Fruit fly (Drosophila melanogaster) whole organism, embryonic: ENCODE results near the gene CG34310.
A peak's percentile ranks its signal among the peaks of the same experiment; 100 is the strongest.

Source experiments
- B-H1 ChIP-seq: fragments of 200-800 bp; sonication (Bioruptor generic); IDR thresholded peaks from 3 replicates; pipeline ENCODE4 v1.3.6; 2022; ENCODE audit warnings: missing biosample characterization, missing genetic modification characterization
- CG12155 ChIP-seq: fragments of 200-800 bp; sonication (Bioruptor generic); optimal IDR thresholded peaks from 3 replicates; lab custom pipeline; 2016; ENCODE audit warnings: missing biosample characterization, missing genetic modification characterization
- CG13424 ChIP-seq: fragments of 200-800 bp; sonication (Bioruptor generic); optimal IDR thresholded peaks from 2 replicates; lab custom pipeline; 2019; ENCODE audit warnings: missing biosample characterization, mild to moderate bottlenecking, missing genetic modification characterization, moderate library complexity
- CG15696 ChIP-seq: fragments of 200-800 bp; sonication (Bioruptor generic); optimal IDR thresholded peaks from 2 replicates; lab custom pipeline; 2019; ENCODE audit warnings: missing biosample characterization, mild to moderate bottlenecking, missing genetic modification characterization, moderate library complexity
- CG1832 ChIP-seq: fragments of 200-800 bp; sonication (Bioruptor generic); optimal IDR thresholded peaks from 2 replicates; lab custom pipeline; 2017; ENCODE audit warnings: missing biosample characterization, mild to moderate bottlenecking, missing genetic modification characterization, inconsistent platforms
- CG2678 ChIP-seq: fragments of 200-800 bp; sonication (Bioruptor generic); optimal IDR thresholded peaks from 3 replicates; lab custom pipeline; 2019; ENCODE audit warnings: missing biosample characterization, mild to moderate bottlenecking, missing genetic modification characterization, moderate library complexity
- CG2712 ChIP-seq: fragments of 200-800 bp; optimal IDR thresholded peaks from 3 replicates; lab custom pipeline; 2019; ENCODE audit warnings: missing biosample characterization, mild to moderate bottlenecking, missing genetic modification characterization, moderate library complexity
- CG31441 ChIP-seq: fragments of 200-800 bp; sonication (Bioruptor generic); IDR thresholded peaks from 2 replicates; pipeline ENCODE4 v1.3.6; 2022; ENCODE audit warnings: missing biosample characterization, missing genetic modification characterization
- CG3163 ChIP-seq: fragments of 200-800 bp; sonication (Bioruptor generic); optimal IDR thresholded peaks from 3 replicates; lab custom pipeline; 2016; ENCODE audit warnings: missing biosample characterization, missing genetic modification characterization
- CG3281 ChIP-seq: fragments of 200-800 bp; sonication (Bioruptor generic); optimal IDR thresholded peaks from 3 replicates; lab custom pipeline; 2017; ENCODE audit warnings: missing biosample characterization, mild to moderate bottlenecking, missing genetic modification characterization
- CG34422 ChIP-seq: fragments of 200-800 bp; sonication (Bioruptor generic); IDR thresholded peaks from 3 replicates; pipeline ENCODE4 v1.3.6; 2022; ENCODE audit warnings: missing biosample characterization, missing genetic modification characterization
- CG42726 ChIP-seq: fragments of 200-800 bp; sonication (Bioruptor generic); IDR thresholded peaks from 2 replicates; pipeline ENCODE4 v1.3.6; 2022; ENCODE audit warnings: missing biosample characterization, missing genetic modification characterization; ENCODE audit not compliant: partially characterized antibody
- CG4282 ChIP-seq: fragments of 200-800 bp; sonication (Bioruptor generic); optimal IDR thresholded peaks from 2 replicates; lab custom pipeline; 2016; ENCODE audit warnings: missing biosample characterization, missing genetic modification characterization
- CG6683 ChIP-seq: fragments of 200-800 bp; sonication (Bioruptor generic); optimal IDR thresholded peaks from 2 replicates; lab custom pipeline; 2017; ENCODE audit warnings: missing biosample characterization, mild to moderate bottlenecking, missing genetic modification characterization, missing genetic modification reagents
- CG6765 ChIP-seq: fragments of 200-800 bp; sonication (Bioruptor generic); optimal IDR thresholded peaks from 3 replicates; lab custom pipeline; 2017; ENCODE audit warnings: missing biosample characterization, mild to moderate bottlenecking, missing genetic modification characterization
- CG7745 ChIP-seq: fragments of 200-800 bp; sonication (Bioruptor generic); optimal IDR thresholded peaks from 2 replicates; lab custom pipeline; 2018; ENCODE audit warnings: missing biosample characterization, mild to moderate bottlenecking, missing genetic modification characterization, moderate library complexity
- CG9609 ChIP-seq: fragments of 200-800 bp; sonication (Bioruptor generic); optimal IDR thresholded peaks from 3 replicates; lab custom pipeline; 2016; ENCODE audit warnings: missing biosample characterization, missing genetic modification characterization
- CG9727 ChIP-seq: fragments of 200-800 bp; sonication (Bioruptor generic); optimal IDR thresholded peaks from 3 replicates; lab custom pipeline; 2017; ENCODE audit warnings: missing biosample characterization, mild to moderate bottlenecking, missing genetic modification characterization
- CG9797 ChIP-seq: fragments of 200-800 bp; sonication (Bioruptor generic); optimal IDR thresholded peaks from 3 replicates; lab custom pipeline; 2018; ENCODE audit warnings: missing biosample characterization, mild to moderate bottlenecking, missing genetic modification characterization
- CG9817 ChIP-seq: fragments of 200-800 bp; sonication (Bioruptor generic); optimal IDR thresholded peaks from 2 replicates; lab custom pipeline; 2018; ENCODE audit warnings: missing biosample characterization, mild to moderate bottlenecking, missing genetic modification characterization, moderate library complexity
- CG9932 ChIP-seq: fragments of 200-800 bp; sonication (Bioruptor generic); IDR thresholded peaks from 2 replicates; pipeline ENCODE4 v1.3.6; 2022; ENCODE audit warnings: missing biosample characterization, missing genetic modification characterization
- CrebB ChIP-seq: fragments of 200-800 bp; sonication (Bioruptor generic); optimal IDR thresholded peaks from 3 replicates; lab custom pipeline; 2018; ENCODE audit warnings: missing biosample characterization, mild to moderate bottlenecking, missing genetic modification characterization
- Dfd ChIP-seq, 2 experiments: fragments of >200 bp; optimal IDR thresholded peaks; 2 replicates each; lab custom pipeline; 2017; ENCODE audit warnings: missing biosample characterization in 2 of 2, missing genetic modification characterization in 2 of 2
- Dp ChIP-seq: fragments of 200-800 bp; sonication (Bioruptor generic); optimal IDR thresholded peaks from 2 replicates; lab custom pipeline; 2018; ENCODE audit warnings: missing biosample characterization, mild to moderate bottlenecking, missing genetic modification characterization, moderate library complexity
- Hmr ChIP-seq: fragments of 200-800 bp; sonication (Bioruptor generic); optimal IDR thresholded peaks from 3 replicates; lab custom pipeline; 2017; ENCODE audit warnings: mild to moderate bottlenecking, missing biosample characterization, missing genetic modification reagents, missing genetic modification characterization
- Hmx ChIP-seq: fragments of 200-800 bp; sonication (Bioruptor generic); optimal IDR thresholded peaks from 2 replicates; lab custom pipeline; 2016; ENCODE audit warnings: missing biosample characterization, missing genetic modification characterization
- NFAT ChIP-seq: fragments of 200-800 bp; sonication (Bioruptor generic); IDR thresholded peaks from 2 replicates; pipeline ENCODE4 v1.3.6; 2022; ENCODE audit warnings: missing biosample characterization, missing genetic modification characterization
- Nf-YA ChIP-seq: fragments of 200-800 bp; sonication (Bioruptor generic); IDR thresholded peaks from 2 replicates; pipeline ENCODE4 v1.3.6; 2022; ENCODE audit warnings: missing biosample characterization, missing genetic modification characterization
- Scr ChIP-seq: fragments of 200-800 bp; sonication (Bioruptor generic); IDR thresholded peaks from 2 replicates; pipeline ENCODE4 v1.3.6; 2022; ENCODE audit warnings: missing biosample characterization, missing genetic modification characterization; ENCODE audit not compliant: partially characterized antibody
- Ssrp ChIP-seq: fragments of 200-800 bp; sonication (Bioruptor generic); optimal IDR thresholded peaks from 2 replicates; lab custom pipeline; 2018; ENCODE audit warnings: missing biosample characterization, mild to moderate bottlenecking, missing genetic modification characterization, moderate library complexity
- ac ChIP-seq: fragments of 200-800 bp; sonication (Bioruptor generic); optimal IDR thresholded peaks from 3 replicates; lab custom pipeline; 2017; ENCODE audit warnings: missing biosample characterization, mild to moderate bottlenecking, missing genetic modification characterization
- az2 ChIP-seq: fragments of 200-800 bp; sonication (Bioruptor generic); optimal IDR thresholded peaks from 3 replicates; lab custom pipeline; 2016; ENCODE audit warnings: missing biosample characterization, missing genetic modification characterization
- cas ChIP-seq: fragments of 200-800 bp; sonication (Bioruptor generic); IDR thresholded peaks from 2 replicates; pipeline ENCODE4 v1.3.6; 2022; ENCODE audit warnings: missing biosample characterization, missing genetic modification characterization
- da ChIP-seq: fragments of 200-800 bp; sonication (Bioruptor generic); optimal IDR thresholded peaks from 2 replicates; lab custom pipeline; 2016; ENCODE audit warnings: missing biosample characterization, missing genetic modification characterization
- ems ChIP-seq: fragments of 200-800 bp; sonication (Bioruptor generic); optimal IDR thresholded peaks from 3 replicates; lab custom pipeline; 2016; ENCODE audit warnings: missing biosample characterization, missing genetic modification characterization
- fd3F ChIP-seq: fragments of 200-800 bp; sonication (Bioruptor generic); optimal IDR thresholded peaks from 2 replicates; lab custom pipeline; 2018; ENCODE audit warnings: missing biosample characterization, mild to moderate bottlenecking, missing genetic modification characterization, moderate library complexity
- fru ChIP-seq: fragments of >200 bp; optimal IDR thresholded peaks from 2 replicates; lab custom pipeline; 2017
- fu2 ChIP-seq: fragments of 200-800 bp; sonication (Bioruptor generic); optimal IDR thresholded peaks from 2 replicates; lab custom pipeline; 2016; ENCODE audit warnings: missing biosample characterization, missing genetic modification characterization
- gce ChIP-seq: fragments of 200-800 bp; sonication (Bioruptor generic); IDR thresholded peaks from 3 replicates; pipeline ENCODE4 v1.3.6; 2022; ENCODE audit warnings: missing biosample characterization, missing genetic modification characterization
- gcm2 ChIP-seq: fragments of 200-800 bp; sonication (Bioruptor generic); optimal IDR thresholded peaks from 2 replicates; lab custom pipeline; 2016; ENCODE audit warnings: missing biosample characterization, missing genetic modification characterization
- hbn ChIP-seq: fragments of 200-800 bp; sonication (Bioruptor generic); IDR thresholded peaks from 2 replicates; pipeline ENCODE4 v1.3.6; 2022; ENCODE audit warnings: missing biosample characterization, missing genetic modification characterization; ENCODE audit not compliant: partially characterized antibody
- hkb ChIP-seq, 2 experiments: fragments of 200-800 bp in 1 of 2; fragments of >200 bp in 1 of 2; sonication (Bioruptor generic) in 1 of 2; IDR thresholded peaks in 1 of 2; optimal IDR thresholded peaks in 1 of 2; 2 replicates each; pipeline versions ENCODE4 v1.3.6 to Lab custom; 2017 to 2022; ENCODE audit warnings: missing biosample characterization in 1 of 2, missing genetic modification characterization in 1 of 2
- hth ChIP-seq: fragments of >200 bp; optimal IDR thresholded peaks from 2 replicates; lab custom pipeline; 2017; ENCODE audit warnings: inconsistent platforms
- ind ChIP-seq: fragments of 200-800 bp; sonication (Bioruptor generic); optimal IDR thresholded peaks from 3 replicates; lab custom pipeline; 2016; ENCODE audit warnings: missing biosample characterization, missing genetic modification characterization
- jigr1 ChIP-seq: fragments of 200-800 bp; sonication (Bioruptor generic); IDR thresholded peaks from 3 replicates; pipeline ENCODE4 v1.3.6; 2022; ENCODE audit warnings: missing biosample characterization, missing genetic modification characterization
- nau ChIP-seq: fragments of 200-800 bp; sonication (Bioruptor generic); optimal IDR thresholded peaks from 3 replicates; lab custom pipeline; 2017; ENCODE audit warnings: missing biosample characterization, mild to moderate bottlenecking, missing genetic modification characterization, missing genetic modification reagents
- peb ChIP-seq: fragments of 200-800 bp; sonication (Bioruptor generic); IDR thresholded peaks from 2 replicates; pipeline ENCODE4 v1.3.6; 2022; ENCODE audit warnings: missing biosample characterization, missing genetic modification characterization
- salm ChIP-seq: fragments of 200-800 bp; sonication (Bioruptor generic); optimal IDR thresholded peaks from 2 replicates; lab custom pipeline; 2018; ENCODE audit warnings: missing biosample characterization, mild to moderate bottlenecking, missing genetic modification characterization
- sna ChIP-seq: fragments of 200-800 bp; sonication (Bioruptor generic); IDR thresholded peaks from 2 replicates; pipeline ENCODE4 v1.3.6; 2022; ENCODE audit warnings: missing biosample characterization, missing genetic modification characterization; ENCODE audit not compliant: partially characterized antibody
- zen2 ChIP-seq: fragments of 200-800 bp; sonication (Bioruptor generic); IDR thresholded peaks from 3 replicates; pipeline ENCODE4 v1.3.6; 2022; ENCODE audit warnings: missing biosample characterization, missing genetic modification characterization; ENCODE audit not compliant: partially characterized antibody

The CG34310 gene

dm6 chr2L:6708997-6709662 is 45.7 kb downstream of the CG34310 start, which contains the start of gene Tsp (continued):
- no peak for TF ChIP-seq Hmr (GFP tag; lab: Kevin White, UChicago)
- no peak for TF ChIP-seq gce
- no peak for TF ChIP-seq CG15696
- TF ChIP-seq Dp: no peak
- TF ChIP-seq CG34422 (GFP tag; lab: Robert Waterston, UW): peak; percentile 48; the same call in 1 of the 3 replicates
- no peak for TF ChIP-seq Scr
- no peak for TF ChIP-seq CG9797 (GFP tag; lab: Kevin White, UChicago)
- 0 out of 2 replicates have a peak, but pooled peaks have one; percentile 47 for TF ChIP-seq CG42726 (GFP tag; lab: Robert Waterston, UW)
- TF ChIP-seq ind (GFP tag; lab: Kevin White, UChicago): no peak
- TF ChIP-seq peb (GFP tag; lab: Robert Waterston, UW): no peak
- TF ChIP-seq zen2 (GFP tag; lab: Robert Waterston, UW): no peak
- no peak for TF ChIP-seq Dfd (GFP tag; optimal IDR thresholded peaks at IDR 0.05; lab: Kevin White, UChicago)
- TF ChIP-seq CrebB (tag; lab: Kevin White, UChicago): no peak
- no peak for TF ChIP-seq gcm2 (GFP tag; lab: Kevin White, UChicago)
- TF ChIP-seq jigr1 (GFP tag; lab: Robert Waterston, UW): no peak
- no peak for TF ChIP-seq CG6765 (GFP tag; lab: Kevin White, UChicago)
- TF ChIP-seq az2: no peak
- TF ChIP-seq B-H1 (GFP tag; lab: Robert Waterston, UW): no peak
- TF ChIP-seq hth: no peak
- no peak for TF ChIP-seq CG6683 (GFP tag; lab: Kevin White, UChicago)
- TF ChIP-seq CG3163 (GFP tag; lab: Kevin White, UChicago): no peak
- no peak for TF ChIP-seq CG12155 (GFP tag; lab: Kevin White, UChicago)
- no peak for TF ChIP-seq CG2712 (tag; lab: Kevin White, UChicago)
- 0 out of 2 replicates have a peak, but pooled peaks have one; percentile 16 for TF ChIP-seq sna (GFP tag; lab: Robert Waterston, UW)
- no peak for TF ChIP-seq CG9609 (GFP tag; lab: Kevin White, UChicago)
- no peak for TF ChIP-seq NFAT
- no peak for TF ChIP-seq fu2 (GFP tag; lab: Kevin White, UChicago)
- TF ChIP-seq ac (GFP tag; lab: Kevin White, UChicago): no peak
- no peak for TF ChIP-seq CG3281 (GFP tag; lab: Kevin White, UChicago)
- TF ChIP-seq CG1832 (GFP tag; lab: Kevin White, UChicago): no peak
- no peak for TF ChIP-seq CG13424 (tag; lab: Kevin White, UChicago)
- TF ChIP-seq ems (GFP tag; lab: Kevin White, UChicago): no peak
- 0 out of 2 replicates have a peak, but pooled peaks have one; percentile 35 for TF ChIP-seq hbn
- no peak for TF ChIP-seq Nf-YA (GFP tag; lab: Robert Waterston, UW)
- no peak for TF ChIP-seq CG4282
- no peak for TF ChIP-seq CG9727 (GFP tag; lab: Kevin White, UChicago)
- no peak for TF ChIP-seq Hmx (GFP tag; lab: Kevin White, UChicago)
- 0 out of 2 replicates have a peak, but pooled peaks have one; percentile 10 for TF ChIP-seq CG31441 (GFP tag; lab: Robert Waterston, UW)
- TF ChIP-seq hkb (optimal IDR thresholded peaks at IDR 0.05; lab: Kevin White, UChicago): no peak
- TF ChIP-seq hkb (GFP tag; IDR thresholded peaks at IDR 0.05; lab: Robert Waterston, UW): no peak
- TF ChIP-seq CG9932 (GFP tag; lab: Robert Waterston, UW): no peak
- TF ChIP-seq CG2678: peak; percentile 8
- TF ChIP-seq salm (tag; lab: Kevin White, UChicago): no peak
- no peak for TF ChIP-seq fru (lab: Kevin White, UChicago)
- TF ChIP-seq da (GFP tag; lab: Kevin White, UChicago): no peak
- no peak for TF ChIP-seq CG7745 (tag; lab: Kevin White, UChicago)
- no peak for TF ChIP-seq cas (GFP tag; lab: Robert Waterston, UW)
- no peak for TF ChIP-seq Ssrp
- TF ChIP-seq CG9817: no peak
- TF ChIP-seq nau (GFP tag; lab: Kevin White, UChicago): no peak
- TF ChIP-seq fd3F: no peak
